Worm (Caenorhabditis elegans) whole organism, L1 larva: ENCODE measurements around the gene K11H12.5.

Source experiments
- ces-1 ChIP-seq: fragments of 150-350 bp; optimal IDR thresholded peaks from 2 replicates; lab custom pipeline; 2014; ENCODE audit warnings: missing biosample characterization, missing genetic modification reagents, missing genetic modification characterization
- egl-27 ChIP-seq, 2 experiments: fragments of 150-350 bp in 1 of 2; sonication (generic microtip); optimal IDR thresholded peaks; 3 replicates each; lab custom pipeline; 2017 to 2018; ENCODE audit warnings: missing biosample characterization in 2 of 2, missing genetic modification characterization in 2 of 2, missing genetic modification reagents in 2 of 2
- elt-2 ChIP-seq: sonication (generic microtip); optimal IDR thresholded peaks from 2 replicates; lab custom pipeline; 2016; ENCODE audit warnings: missing genetic modification characterization, mild to moderate bottlenecking, inconsistent platforms, missing compliant biosample characterization, missing genetic modification reagents
- elt-3 ChIP-seq, 6 experiments: fragments of 150-350 bp in 1 of 6; sonication (generic microtip); optimal IDR thresholded peaks; 2 replicates each; lab custom pipeline; 2017 to 2018; ENCODE audit warnings: missing biosample characterization in 6 of 6, missing genetic modification characterization in 6 of 6, inconsistent platforms in 1 of 6
- lin-15B ChIP-seq: fragments of 150-350 bp; sonication (generic microtip); optimal IDR thresholded peaks from 3 replicates; lab custom pipeline; 2014; ENCODE audit warnings: missing biosample characterization, missing genetic modification characterization
- mdl-1 ChIP-seq, 2 experiments: fragments of 150-350 bp; optimal IDR thresholded peaks; 2 replicates each; lab custom pipeline; 2014 to 2017; ENCODE audit warnings: missing biosample characterization in 2 of 2, missing genetic modification characterization in 2 of 2, inconsistent platforms in 1 of 2
- nhr-28 ChIP-seq: fragments of 150-350 bp; optimal IDR thresholded peaks from 2 replicates; lab custom pipeline; 2014; ENCODE audit warnings: missing biosample characterization, missing genetic modification characterization
- nhr-76 ChIP-seq: sonication (generic microtip); optimal IDR thresholded peaks from 2 replicates; lab custom pipeline; 2017; ENCODE audit warnings: missing biosample characterization, missing genetic modification characterization
- nhr-77 ChIP-seq: fragments of 150-350 bp; optimal IDR thresholded peaks from 2 replicates; lab custom pipeline; 2014; ENCODE audit warnings: missing biosample characterization, missing genetic modification characterization
- snpc-4 ChIP-seq: fragments of 150-350 bp; optimal IDR thresholded peaks from 2 replicates; lab custom pipeline; 2014; ENCODE audit warnings: missing biosample characterization, missing genetic modification characterization
- swsn-7 ChIP-seq: sonication (generic microtip); optimal IDR thresholded peaks from 2 replicates; lab custom pipeline; 2016; ENCODE audit warnings: missing genetic modification characterization, missing compliant biosample characterization

ce11 chrIV:653138-653848 is 23.1 kb upstream of the K11H12.5 start, which contains the start of gene K11H12.1:
- no peak for TF ChIP-seq nhr-76 (tag; lab: Kevin White, UChicago)
- no peak for TF ChIP-seq elt-2 (tag; lab: Kevin White, UChicago)
- TF ChIP-seq swsn-7 (tag; lab: Kevin White, UChicago): no peak
- no peak for TF ChIP-seq snpc-4
- no peak for TF ChIP-seq mdl-1 (tag; optimal IDR thresholded peaks at IDR 0.05; lab: Kevin White, UChicago)
- TF ChIP-seq elt-3 (tag; optimal IDR thresholded peaks at IDR 0.05; lab: Kevin White, UChicago): no peak
- no peak for TF ChIP-seq ces-1
- TF ChIP-seq nhr-77 (tag; lab: Kevin White, UChicago): no peak
- TF ChIP-seq egl-27 (tag; optimal IDR thresholded peaks at IDR 0.05; lab: Kevin White, UChicago): no peak
- TF ChIP-seq nhr-28 (tag; lab: Kevin White, UChicago): no peak
- TF ChIP-seq lin-15B (tag; lab: Kevin White, UChicago): no peak
